Worm (Caenorhabditis elegans) whole organism, young adult: ENCODE results near the gene bas-1.

Experiments used
- B0336.3 ChIP-seq: fragments of 200-800 bp; sonication (Bioruptor generic); IDR thresholded peaks from 2 replicates; pipeline ENCODE4 v1.3.6; 2022; ENCODE audit warnings: missing genetic modification characterization, missing compliant biosample characterization
- ama-1 ChIP-seq, 3 experiments: fragments of 150-350 bp in 1 of 3; sonication (generic microtip) in 2 of 3; optimal IDR thresholded peaks; 2 replicates each; lab custom pipeline; 2014 to 2018; ENCODE audit warnings: missing biosample characterization in 2 of 3, missing genetic modification characterization in 2 of 3, missing genetic modification reagents in 2 of 3
- nhr-80 ChIP-seq: sonication (generic microtip); optimal IDR thresholded peaks from 2 replicates; lab custom pipeline; 2016; ENCODE audit warnings: missing genetic modification characterization, missing compliant biosample characterization
- pha-4 ChIP-seq: fragments of 150-350 bp; sonication (generic microtip); optimal IDR thresholded peaks from 2 replicates; lab custom pipeline; 2014; ENCODE audit warnings: missing biosample characterization, missing genetic modification reagents, missing genetic modification characterization
- snpc-1.1 ChIP-seq: sonication (generic microtip); optimal IDR thresholded peaks from 2 replicates; lab custom pipeline; 2017; ENCODE audit warnings: missing genetic modification characterization, mild to moderate bottlenecking, missing compliant biosample characterization, antibody characterized with exemption, moderate library complexity, missing genotype, missing genetic modification reagents; ENCODE audit not compliant: insufficient read depth
- unc-62 ChIP-seq: fragments of 150-350 bp; optimal IDR thresholded peaks from 2 replicates; lab custom pipeline; 2014; ENCODE audit warnings: missing biosample characterization, missing genetic modification reagents, missing genetic modification characterization

DNA sequence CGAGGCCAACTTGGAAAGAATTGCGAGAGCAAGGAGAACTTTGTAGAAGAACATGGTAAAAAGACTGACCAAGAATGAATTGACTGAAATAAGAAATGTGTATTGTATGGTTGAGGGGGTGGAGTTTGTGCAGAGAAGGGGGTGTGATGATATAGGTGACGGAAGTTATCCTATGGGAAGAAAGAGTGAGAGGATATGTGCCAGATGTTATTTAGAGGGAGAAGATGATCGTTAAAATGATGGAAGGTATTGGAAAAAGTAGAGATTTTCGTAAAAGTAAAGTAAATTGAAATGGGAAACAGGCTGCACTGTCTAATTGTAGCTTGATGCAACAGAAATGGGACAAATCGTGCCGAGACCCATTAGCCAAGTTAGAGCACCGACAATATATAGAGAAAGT lies 44.9 kb downstream of the bas-1 start, which contains the start of gene sdz-21:
- TF ChIP-seq ama-1 (optimal IDR thresholded peaks at IDR 0.05; lab: Kevin White, UChicago) (no peak), ama-1 (GFP tag; optimal IDR thresholded peaks at IDR 0.05; lab: Kevin White, UChicago) (no peak), pha-4 (tag; lab: Kevin White, UChicago) (no peak), B0336.3 (GFP tag; lab: Robert Waterston, UW) (no peak), nhr-80 (no peak), unc-62 (no peak), snpc-1.1 (tag; lab: Kevin White, UChicago) (no peak)
